Worm (Caenorhabditis elegans): Measurements from ENCODE around the gene twk-21.

ce11 chrX:16336940-16337339 is 37.2 kb downstream of the twk-21 start:
- TF ChIP-seq W03F9.2 (tag; optimal IDR thresholded peaks at IDR 0.05) (no peak), him-1 (tag; optimal IDR thresholded peaks at IDR 0.05) (no peak)

Measured in whole organism, L4/young adult.